Fruit fly (Drosophila melanogaster): ENCODE data around the gene eEF1alpha2.

eEF1alpha2 gene

dm6 chr3R:31711270-31712029, 26.8 kb upstream of the eEF1alpha2 start:
- peak; percentile 25 for TF ChIP-seq CG8301 (tag; optimal IDR thresholded peaks at IDR 0.05)
- no peak for TF ChIP-seq CG17806 (tag; optimal IDR thresholded peaks at IDR 0.05)
- peak; percentile 54 for TF ChIP-seq CG14655 (GFP tag; optimal IDR thresholded peaks at IDR 0.05)

DNA sequence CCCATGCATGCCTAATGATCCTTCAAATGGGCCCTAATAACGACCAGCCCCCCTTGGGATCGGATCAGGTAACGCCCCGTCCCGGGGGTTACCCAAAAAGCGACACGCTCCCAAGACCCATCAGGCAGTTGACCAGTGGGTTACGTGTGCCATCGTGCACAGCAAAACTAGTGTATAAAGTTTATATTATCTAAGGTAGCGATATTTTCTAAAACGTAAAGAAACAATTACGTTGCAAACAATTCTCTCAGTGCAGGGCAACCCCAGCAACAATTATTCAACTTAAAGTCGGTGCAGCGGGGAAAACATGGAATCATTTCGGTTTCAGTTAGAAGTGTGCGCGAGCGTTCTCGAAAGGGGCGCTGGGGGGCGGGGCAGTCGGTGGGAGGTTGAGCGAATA, 25.7 kb upstream of the eEF1alpha2 start:
- TF ChIP-seq gl (tag; optimal IDR thresholded peaks at IDR 0.05) (no peak), CG34367 (tag; optimal IDR thresholded peaks at IDR 0.05) (no peak), rn (GFP tag; IDR thresholded peaks at IDR 0.05) (no peak), CG32121 (GFP tag; IDR thresholded peaks at IDR 0.05) (no peak), CG9948 (tag; optimal IDR thresholded peaks at IDR 0.05) (peak; percentile 10), CG4496 (GFP tag; IDR thresholded peaks at IDR 0.05) (peak; percentile 62; the same call in 2 of the 3 replicates), CG13204 (GFP tag; optimal IDR thresholded peaks at IDR 0.05) (no peak), CG10348 (GFP tag; IDR thresholded peaks at IDR 0.05) (no peak), Pif1A (GFP tag; optimal IDR thresholded peaks at IDR 0.05) (peak; percentile 3), CG15710 (tag; optimal IDR thresholded peaks at IDR 0.05) (no peak), Ets98B (GFP tag; IDR thresholded peaks at IDR 0.05) (peak; percentile 25), D1 (tag; optimal IDR thresholded peaks at IDR 0.05) (no peak), Pif1B (GFP tag; optimal IDR thresholded peaks at IDR 0.05) (no peak), CG14655 (GFP tag; optimal IDR thresholded peaks at IDR 0.05) (peak; percentile 80), Snoo (tag; optimal IDR thresholded peaks at IDR 0.05) (no peak), EcR (GFP tag; optimal IDR thresholded peaks at IDR 0.05) (no peak), CG8159 (tag; optimal IDR thresholded peaks at IDR 0.05) (no peak), CG12605 (GFP tag; IDR thresholded peaks at IDR 0.05) (peak; percentile 16; the same call in 1 of the 2 replicates), fd96Ca (GFP tag; IDR thresholded peaks at IDR 0.05) (0 out of 3 replicates have a peak, but pooled peaks have one; percentile 38), CG8301 (tag; optimal IDR thresholded peaks at IDR 0.05) (peak; percentile 62), CG17806 (tag; optimal IDR thresholded peaks at IDR 0.05) (peak; percentile 12)

dm6 chr3R:31713306-31714123, 24.8 kb upstream of the eEF1alpha2 start, which contains the start of gene ttk:
Gene ttk (plus strand): TSS chr3R:31713867.
- TF ChIP-seq rn (GFP tag; IDR thresholded peaks at IDR 0.05), result no peak
- TF ChIP-seq CG4496 (GFP tag; IDR thresholded peaks at IDR 0.05), result peak; percentile 80
- peak; percentile 24 for TF ChIP-seq CG8159 (tag; optimal IDR thresholded peaks at IDR 0.05)
- peak; percentile 31 for TF ChIP-seq Pif1A (GFP tag; optimal IDR thresholded peaks at IDR 0.05)
- TF ChIP-seq CG14655 (GFP tag; optimal IDR thresholded peaks at IDR 0.05), result no peak
- peak; percentile 35 for TF ChIP-seq Snoo (tag; optimal IDR thresholded peaks at IDR 0.05)
- no peak for TF ChIP-seq D1 (tag; optimal IDR thresholded peaks at IDR 0.05)
- 0 out of 2 replicates have a peak, but pooled peaks have one; percentile 20 for TF ChIP-seq CG10348 (GFP tag; IDR thresholded peaks at IDR 0.05)
- peak; percentile 58 for TF ChIP-seq CG13204 (GFP tag; optimal IDR thresholded peaks at IDR 0.05)
- TF ChIP-seq CG12605 (GFP tag; IDR thresholded peaks at IDR 0.05), result no peak
- TF ChIP-seq CG15710 (tag; optimal IDR thresholded peaks at IDR 0.05), result no peak
- TF ChIP-seq gl (tag; optimal IDR thresholded peaks at IDR 0.05), result peak; percentile 20
- TF ChIP-seq Pif1B (GFP tag; optimal IDR thresholded peaks at IDR 0.05), result peak; percentile 21
- peak; percentile 91 for TF ChIP-seq EcR (GFP tag; optimal IDR thresholded peaks at IDR 0.05)
- peak; percentile 42; the same call in 1 of the 2 replicates for TF ChIP-seq Ets98B (GFP tag; IDR thresholded peaks at IDR 0.05)
- no peak for TF ChIP-seq CG9948 (tag; optimal IDR thresholded peaks at IDR 0.05)
- peak; percentile 59; the same call in 2 of the 3 replicates for TF ChIP-seq fd96Ca (GFP tag; IDR thresholded peaks at IDR 0.05)
- 0 out of 2 replicates have a peak, but pooled peaks have one; percentile 6 for TF ChIP-seq CG32121 (GFP tag; IDR thresholded peaks at IDR 0.05)
- no peak for TF ChIP-seq CG34367 (tag; optimal IDR thresholded peaks at IDR 0.05)
- no peak for TF ChIP-seq CG17806 (tag; optimal IDR thresholded peaks at IDR 0.05)
- TF ChIP-seq CG8301 (tag; optimal IDR thresholded peaks at IDR 0.05), result peak; percentile 0

- TF ChIP-seq CG14655 (GFP tag; optimal IDR thresholded peaks at IDR 0.05) (peak; percentile 6), CG10348 (GFP tag; IDR thresholded peaks at IDR 0.05) (no peak), CG4496 (GFP tag; IDR thresholded peaks at IDR 0.05) (peak; percentile 53; the same call in 1 of the 3 replicates)
These were observed 23.2 kb upstream of the eEF1alpha2 start for dm6 chr3R:31714876-31715712.

- TF ChIP-seq Snoo (tag; optimal IDR thresholded peaks at IDR 0.05), result peak; percentile 2
- TF ChIP-seq gl (tag; optimal IDR thresholded peaks at IDR 0.05), result no peak
These were observed 22.6 kb upstream of the eEF1alpha2 start for dm6 chr3R:31715713-31716024.

Data from whole organism, pupa.